Worm (Caenorhabditis elegans) whole organism, L4/young adult: Measurements from ENCODE around the gene magu-4.
"Not testable (repeated sequence)": the region's sequence is repeated elsewhere in the genome, so short reads cannot be mapped to it uniquely, and the experiment has no call there.

Experiments
- W03F9.2 ChIP-seq: fragments of 150-350 bp; optimal IDR thresholded peaks from 2 replicates; lab custom pipeline; 2014; ENCODE audit warnings: missing biosample characterization, missing genetic modification characterization
- dao-5 ChIP-seq: sonication (generic microtip); optimal IDR thresholded peaks from 2 replicates; lab custom pipeline; 2016; ENCODE audit warnings: missing genotype, missing genetic modification characterization, moderate library complexity, missing compliant biosample characterization
- him-1 ChIP-seq: sonication (generic microtip); optimal IDR thresholded peaks from 2 replicates; lab custom pipeline; 2016; ENCODE audit warnings: missing genotype, missing genetic modification reagents, missing genetic modification characterization, missing compliant biosample characterization

The magu-4 gene

ce11 chrIV:10001748-10002147, 7.8 kb upstream of the magu-4 start, which contains the start of gene C47E12.3:
Gene C47E12.3 (minus strand): TSS chrIV:10001848.
- no peak for TF ChIP-seq him-1
- TF ChIP-seq W03F9.2 = no peak
- TF ChIP-seq dao-5 (tag; lab: Kevin White, UChicago) = no peak

ce11 chrIV:10003372-10003771, 6.2 kb upstream of the magu-4 start, which contains the start of the genes C47E12.2 and sars-1:
Gene C47E12.2 (minus strand): TSS chrIV:10003502.
Gene sars-1 (plus strand): TSS chrIV:10003726.
- TF ChIP-seq him-1 (no peak), W03F9.2 (no peak), dao-5 (tag; lab: Kevin White, UChicago) (no peak)

- TF ChIP-seq him-1 (no peak), dao-5 (tag; lab: Kevin White, UChicago) (no peak), W03F9.2 (no peak)
Measured at ce11 chrIV:10006792-10007191, 2.8 kb upstream of the magu-4 start, which contains the start of gene C47E12.13. Gene C47E12.13 (minus strand): TSS chrIV:10006892.

- TF ChIP-seq W03F9.2 (no peak), him-1 (no peak), dao-5 (tag; lab: Kevin White, UChicago) (no peak)
Measured at ce11 chrIV:10007758-10008157, 1.8 kb upstream of the magu-4 start.

- no peak for TF ChIP-seq dao-5 (tag; lab: Kevin White, UChicago)
- no peak for TF ChIP-seq W03F9.2
- TF ChIP-seq him-1 = no peak
Measured at ce11 chrIV:10016977-10017376, 7.4 kb downstream of the magu-4 start, which contains the start of gene ent-7. Gene ent-7 (plus strand): TSS chrIV:10017277.

- TF ChIP-seq W03F9.2 (no peak), dao-5 (tag; lab: Kevin White, UChicago) (no peak), him-1 (no peak)
Measured at ce11 chrIV:10017633-10018032, 8.1 kb downstream of the magu-4 start, which contains the start of gene F44D12.2. Gene F44D12.2 (minus strand): TSS chrIV:10017733.

ce11 chrIV:10021283-10021682, 11.7 kb downstream of the magu-4 start, which contains the start of gene F44D12.19:
Gene F44D12.19 (plus strand): TSS chrIV:10021583.
- TF ChIP-seq him-1 = no peak
- no peak for TF ChIP-seq W03F9.2
- TF ChIP-seq dao-5 (tag; lab: Kevin White, UChicago) = no peak

ce11 chrIV:10022991-10023390, 13.4 kb downstream of the magu-4 start, which contains the start of gene F44D12.8:
Gene F44D12.8 (plus strand): TSS chrIV:10023291.
- TF ChIP-seq dao-5 (tag; lab: Kevin White, UChicago) = no peak
- TF ChIP-seq him-1 = no peak
- TF ChIP-seq W03F9.2 = no peak

ce11 chrIV:10026129-10026528, 16.6 kb downstream of the magu-4 start:
- no peak for TF ChIP-seq dao-5 (tag; lab: Kevin White, UChicago)

ce11 chrIV:10027566-10027965, 18.0 kb downstream of the magu-4 start, which contains the start of gene gipc-2:
Gene gipc-2 (minus strand): TSS chrIV:10027666.
- no peak for TF ChIP-seq W03F9.2
- no peak for TF ChIP-seq dao-5 (tag; lab: Kevin White, UChicago)
- TF ChIP-seq him-1 = no peak

- TF ChIP-seq dao-5 (tag; lab: Kevin White, UChicago); him-1; W03F9.2: not testable (repeated sequence)
Measured at ce11 chrIV:10028779-10029178, 19.2 kb downstream of the magu-4 start, which contains the start of the genes F44D12.16 and msd-2. Gene F44D12.16 (plus strand): TSS chrIV:10029079. Gene msd-2 (plus strand): TSS chrIV:10029083.

ce11 chrIV:10033053-10033452, 23.5 kb downstream of the magu-4 start, which contains the start of gene F44D12.6:
Gene F44D12.6 (plus strand): TSS chrIV:10033353.
- TF ChIP-seq him-1 = no peak
- no peak for TF ChIP-seq dao-5 (tag; lab: Kevin White, UChicago)

- TF ChIP-seq W03F9.2 (no peak), him-1 (no peak), dao-5 (tag; lab: Kevin White, UChicago) (no peak)
Measured at ce11 chrIV:10036966-10037365, 27.4 kb downstream of the magu-4 start, which contains the start of gene F44D12.10. Gene F44D12.10 (minus strand): TSS chrIV:10037066.

ce11 chrIV:10040803-10041202, 31.2 kb downstream of the magu-4 start, which contains the start of gene dhs-31:
Gene dhs-31 (minus strand): TSS chrIV:10040903.
- no peak for TF ChIP-seq W03F9.2
- TF ChIP-seq him-1 = no peak
- no peak for TF ChIP-seq dao-5 (tag; lab: Kevin White, UChicago)

- TF ChIP-seq him-1 (no peak), W03F9.2 (no peak), dao-5 (tag; lab: Kevin White, UChicago) (no peak)
Measured at ce11 chrIV:10042881-10043280, 33.3 kb downstream of the magu-4 start, which contains the start of gene frk-1. Gene frk-1 (plus strand): TSS chrIV:10043181.
